Worm (Caenorhabditis elegans): ENCODE data around the gene F41F3.9.

The F41F3.9 gene

ce11 chrV:4647279-4647819 lies 7.9 kb upstream of the F41F3.9 start:
- TF ChIP-seq elt-2 (tag; optimal IDR thresholded peaks at IDR 0.05) (no peak), nhr-25 (tag; optimal IDR thresholded peaks at IDR 0.05) (peak; percentile 23), ama-1 (optimal IDR thresholded peaks at IDR 0.05) (peak; percentile 79), nhr-43 (tag; optimal IDR thresholded peaks at IDR 0.05; ENCODE audit: poor library complexity, severe bottlenecking) (peak; percentile 79), elt-3 (tag; optimal IDR thresholded peaks at IDR 0.05) (peak in 1 of 3 experiments; percentile 74)

- TF ChIP-seq nhr-12 (tag; optimal IDR thresholded peaks at IDR 0.05) (no peak), eor-1 (tag; optimal IDR thresholded peaks at IDR 0.05) (no peak), aly-2 (tag; optimal IDR thresholded peaks at IDR 0.05) (no peak), ceh-82 (tag; optimal IDR thresholded peaks at IDR 0.05) (no peak), unc-62 (GFP tag; optimal IDR thresholded peaks at IDR 0.05) (no peak), nhr-76 (tag; optimal IDR thresholded peaks at IDR 0.05) (no peak), fos-1 (tag; optimal IDR thresholded peaks at IDR 0.05) (no peak), ztf-11 (tag; optimal IDR thresholded peaks at IDR 0.05) (no peak), ceh-9 (tag; optimal IDR thresholded peaks at IDR 0.05) (no peak), ama-1 (optimal IDR thresholded peaks at IDR 0.05) (peak; percentile 66), jun-1 (tag; optimal IDR thresholded peaks at IDR 0.05) (no peak), mml-1 (tag; optimal IDR thresholded peaks at IDR 0.05) (no peak), nfya-1 (tag; optimal IDR thresholded peaks at IDR 0.05; ENCODE audit: insufficient read depth) (peak; percentile 18), nhr-25 (tag; optimal IDR thresholded peaks at IDR 0.05) (peak; percentile 76), lsy-12 (tag; optimal IDR thresholded peaks at IDR 0.05) (peak; percentile 19)
These were observed 7.4 kb upstream of the F41F3.9 start, which contains the start of gene F41F3.3 for ce11 chrV:4647857-4648256. Gene F41F3.3, minus strand, starts transcription at chrV:4648239.

DNA sequence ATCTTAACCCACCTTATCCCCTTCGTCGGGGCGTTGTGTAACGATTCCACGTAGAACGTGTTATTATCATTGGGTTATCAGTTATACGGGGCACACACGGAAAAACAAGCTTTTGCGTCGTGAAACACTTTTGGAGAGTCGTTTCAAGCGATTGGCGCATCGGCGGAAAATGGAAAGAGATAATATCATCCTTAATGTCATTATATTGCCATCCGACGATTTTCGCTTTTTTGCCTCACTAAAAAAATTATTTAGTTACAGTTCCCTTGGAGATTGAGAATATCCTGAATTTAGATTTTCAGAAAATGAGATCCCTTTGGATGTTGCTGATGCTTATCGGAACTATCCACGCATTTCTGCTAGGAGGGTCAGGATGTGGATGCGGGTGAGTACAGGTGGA lies 6.7 kb upstream of the F41F3.9 start, which contains the start of gene F41F3.8:
F41F3.8 (plus strand) TSS at position 301 of the 400 bp plus-strand sequence.
- TF ChIP-seq ama-1 (optimal IDR thresholded peaks at IDR 0.05): no peak
- no peak for TF ChIP-seq nhr-23 (tag; optimal IDR thresholded peaks at IDR 0.05)
- peak in 1 of 3 experiments; percentile 20 for TF ChIP-seq elt-3 (tag; optimal IDR thresholded peaks at IDR 0.05)
- TF ChIP-seq nfya-1 (tag; optimal IDR thresholded peaks at IDR 0.05; ENCODE audit: insufficient read depth): no peak

DNA sequence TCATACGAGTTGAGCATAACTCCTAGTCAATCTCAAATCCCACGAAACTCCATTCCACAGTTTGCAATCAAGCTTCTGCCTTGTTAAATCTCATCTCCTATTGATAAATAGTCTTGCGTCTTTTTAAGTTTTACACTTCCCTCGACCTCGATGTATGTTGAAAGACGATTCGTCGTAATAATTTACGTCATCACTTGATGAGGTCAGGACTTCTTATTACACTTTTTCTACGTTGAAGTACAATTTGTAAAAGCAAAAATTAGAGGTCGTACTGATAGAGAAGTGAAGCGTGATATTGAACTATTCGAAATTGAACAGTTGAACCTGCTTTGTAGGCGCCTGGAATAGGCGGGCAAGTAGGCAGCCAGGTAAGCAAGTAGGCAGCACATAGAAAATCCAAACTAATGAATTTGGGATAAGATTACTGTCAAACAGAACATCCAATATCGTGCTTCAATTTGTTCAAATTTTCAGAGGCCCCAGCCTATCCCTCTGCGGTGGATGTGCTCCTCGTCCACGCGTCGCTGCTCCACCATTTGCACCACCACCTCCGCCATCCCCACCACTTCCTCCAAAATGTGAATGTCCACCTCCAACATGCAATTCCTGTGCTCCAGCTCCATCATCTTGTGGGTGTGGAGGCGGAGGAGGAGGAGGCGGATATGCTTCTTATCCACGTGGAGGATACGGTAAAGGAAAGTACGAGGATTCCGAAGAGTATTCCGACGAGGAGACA lies 5.5 kb upstream of the F41F3.9 start:
- TF ChIP-seq fkh-2 (tag; optimal IDR thresholded peaks at IDR 0.05) (no peak), nhr-25 (tag; optimal IDR thresholded peaks at IDR 0.05) (peak; percentile 80)

DNA sequence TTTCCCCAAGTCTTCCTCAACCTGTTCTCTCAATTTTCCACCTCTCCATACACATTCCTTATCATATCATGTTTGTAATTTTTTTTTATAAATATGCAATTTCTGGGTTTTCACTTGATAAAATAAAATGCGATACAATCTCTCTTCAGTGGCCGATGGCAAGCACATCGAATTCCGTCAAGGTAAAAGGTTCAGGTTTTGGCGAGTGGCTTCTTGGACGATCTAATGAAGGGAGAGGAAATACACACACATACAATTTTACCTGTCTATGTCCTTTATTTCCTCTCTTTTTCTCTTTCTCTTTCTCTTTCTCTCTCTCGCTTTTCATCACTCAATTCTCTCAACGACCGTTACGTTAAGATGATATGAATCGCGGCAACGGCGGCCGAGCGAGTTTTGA lies 3.8 kb upstream of the F41F3.9 start:
- no peak for TF ChIP-seq ZK546.5 (tag; optimal IDR thresholded peaks at IDR 0.05)
- no peak for TF ChIP-seq fos-1 (tag; optimal IDR thresholded peaks at IDR 0.05)
- TF ChIP-seq nfya-1 (tag; optimal IDR thresholded peaks at IDR 0.05; ENCODE audit: insufficient read depth): peak; percentile 2
- TF ChIP-seq nhr-237 (tag; optimal IDR thresholded peaks at IDR 0.05): no peak
- no peak for TF ChIP-seq ceh-16 (tag; optimal IDR thresholded peaks at IDR 0.05)
- TF ChIP-seq elt-1 (tag; optimal IDR thresholded peaks at IDR 0.05): peak; percentile 33
- no peak for TF ChIP-seq fkh-10 (GFP tag; optimal IDR thresholded peaks at IDR 0.05)
- no peak for TF ChIP-seq ceh-9 (tag; optimal IDR thresholded peaks at IDR 0.05)
- TF ChIP-seq nhr-43 (tag; optimal IDR thresholded peaks at IDR 0.05; ENCODE audit: poor library complexity, severe bottlenecking): no peak
- TF ChIP-seq tbx-2 (tag; optimal IDR thresholded peaks at IDR 0.05): no peak
- TF ChIP-seq nhr-12 (tag; optimal IDR thresholded peaks at IDR 0.05): no peak
- TF ChIP-seq nhr-28 (tag; optimal IDR thresholded peaks at IDR 0.05): no peak
- no peak for TF ChIP-seq ztf-4 (tag; optimal IDR thresholded peaks at IDR 0.05)
- TF ChIP-seq nhr-25 (tag; optimal IDR thresholded peaks at IDR 0.05): peak; percentile 89
- TF ChIP-seq daf-12 (tag; optimal IDR thresholded peaks at IDR 0.05): no peak
- no peak for TF ChIP-seq unc-39 (tag; optimal IDR thresholded peaks at IDR 0.05)
- no peak for TF ChIP-seq jun-1 (tag; optimal IDR thresholded peaks at IDR 0.05)
- no peak for TF ChIP-seq snpc-4 (tag; optimal IDR thresholded peaks at IDR 0.05)
- TF ChIP-seq ztf-11 (tag; optimal IDR thresholded peaks at IDR 0.05): no peak
- no peak for TF ChIP-seq fkh-2 (tag; optimal IDR thresholded peaks at IDR 0.05)
- TF ChIP-seq nhr-77 (tag; optimal IDR thresholded peaks at IDR 0.05): no peak
- peak; percentile 40 for TF ChIP-seq elt-2 (tag; optimal IDR thresholded peaks at IDR 0.05)
- no peak for TF ChIP-seq sea-2 (GFP tag; optimal IDR thresholded peaks at IDR 0.05)
- TF ChIP-seq pha-4 (tag; optimal IDR thresholded peaks at IDR 0.05): no peak
- TF ChIP-seq aly-2 (tag; optimal IDR thresholded peaks at IDR 0.05): no peak
- no peak for TF ChIP-seq zag-1 (tag; optimal IDR thresholded peaks at IDR 0.05)
- no peak for TF ChIP-seq nhr-11 (tag; optimal IDR thresholded peaks at IDR 0.05)
- no peak for TF ChIP-seq lin-39 (tag; optimal IDR thresholded peaks at IDR 0.05)
- TF ChIP-seq elt-3 (tag; optimal IDR thresholded peaks at IDR 0.05): peak in 1 of 3 experiments; percentile 74
- TF ChIP-seq lin-15B (tag; optimal IDR thresholded peaks at IDR 0.05): no peak
- no peak for TF ChIP-seq mdl-1 (tag; optimal IDR thresholded peaks at IDR 0.05)
- no peak for TF ChIP-seq nhr-23 (tag; optimal IDR thresholded peaks at IDR 0.05)
- no peak for TF ChIP-seq nhr-76 (tag; optimal IDR thresholded peaks at IDR 0.05)
- TF ChIP-seq lsy-12 (tag; optimal IDR thresholded peaks at IDR 0.05): no peak
- TF ChIP-seq egl-27 (tag; optimal IDR thresholded peaks at IDR 0.05): no peak
- no peak for TF ChIP-seq egl-5 (tag; optimal IDR thresholded peaks at IDR 0.05)

All from whole organism, L3 larva.